Worm (Caenorhabditis elegans) whole organism, L4 larva: ENCODE results near the gene dpy-28.
A peak's percentile ranks its signal among the peaks of the same experiment; 100 is the strongest.

Experiments used
- F37D6.2 ChIP-seq: sonication (generic microtip); optimal IDR thresholded peaks from 2 replicates; lab custom pipeline; 2016; ENCODE audit warnings: mild to moderate bottlenecking, missing genetic modification characterization, missing compliant biosample characterization
- F49E8.2 ChIP-seq: sonication (generic microtip); optimal IDR thresholded peaks from 2 replicates; lab custom pipeline; 2016; ENCODE audit warnings: missing compliant biosample characterization, mild to moderate bottlenecking, missing genetic modification characterization, borderline replicate concordance
- T20F7.1 ChIP-seq: fragments of 200-800 bp; sonication (Bioruptor generic); optimal IDR thresholded peaks from 2 replicates; lab custom pipeline; 2018; ENCODE audit warnings: mild to moderate bottlenecking, missing genetic modification characterization, missing compliant biosample characterization
- Y105C5A.15 ChIP-seq: fragments of 200-800 bp; sonication (Bioruptor generic); IDR thresholded peaks from 2 replicates; pipeline ENCODE4 v1.3.6; 2022; ENCODE audit warnings: missing genetic modification characterization, missing compliant biosample characterization
- Y48G9A.11 ChIP-seq: fragments of 200-800 bp; sonication (Bioruptor generic); IDR thresholded peaks from 2 replicates; pipeline ENCODE4 v1.3.6; 2022; ENCODE audit warnings: missing genetic modification reagents, missing genetic modification characterization, missing compliant biosample characterization
- ZK337.2 ChIP-seq: fragments of 200-800 bp; sonication (Bioruptor generic); IDR thresholded peaks from 2 replicates; pipeline ENCODE4 v1.3.6; 2022; ENCODE audit warnings: missing genetic modification reagents, missing genetic modification characterization, missing compliant biosample characterization
- ama-1 ChIP-seq: fragments of 150-350 bp; optimal IDR thresholded peaks from 2 replicates; lab custom pipeline; 2014; ENCODE audit warnings: inconsistent platforms, mixed read lengths
- ceh-28 ChIP-seq: fragments of 150-350 bp; optimal IDR thresholded peaks from 2 replicates; lab custom pipeline; 2014; ENCODE audit warnings: missing biosample characterization, missing genetic modification reagents, missing genetic modification characterization
- ceh-32 ChIP-seq: sonication (generic microtip); optimal IDR thresholded peaks from 2 replicates; lab custom pipeline; 2016; ENCODE audit warnings: mild to moderate bottlenecking, missing genetic modification characterization, missing compliant biosample characterization; ENCODE audit not compliant: poor library complexity
- ceh-44 ChIP-seq: fragments of 200-800 bp; sonication (Bioruptor generic); IDR thresholded peaks from 2 replicates; pipeline ENCODE4 v1.3.6; 2022; ENCODE audit warnings: missing genetic modification reagents, missing genetic modification characterization, missing compliant biosample characterization
- ceh-82 ChIP-seq: sonication (generic microtip); optimal IDR thresholded peaks from 2 replicates; lab custom pipeline; 2017; ENCODE audit warnings: missing biosample characterization, missing genetic modification characterization
- daf-16 ChIP-seq, 3 experiments: sonication (generic microtip); optimal IDR thresholded peaks; 2 replicates each; lab custom pipeline; 2016 to 2017; ENCODE audit warnings: missing genetic modification characterization in 3 of 3, missing genetic modification reagents in 3 of 3, mild to moderate bottlenecking in 2 of 3, missing compliant biosample characterization in 2 of 3, missing biosample characterization in 1 of 3, moderate library complexity in 1 of 3
- daf-19 ChIP-seq: fragments of 200-800 bp; sonication (Bioruptor generic); conservative IDR thresholded peaks from 2 replicates; pipeline ENCODE4 v1.3.6; 2022; ENCODE audit warnings: missing genetic modification characterization, missing compliant biosample characterization
- dmd-6 ChIP-seq: fragments of 200-800 bp; sonication (Bioruptor generic); IDR thresholded peaks from 2 replicates; pipeline ENCODE4 v1.3.6; 2022; ENCODE audit warnings: missing genetic modification reagents, missing genetic modification characterization, missing compliant biosample characterization
- dmd-9 ChIP-seq: fragments of 200-800 bp; sonication (Bioruptor generic); IDR thresholded peaks from 2 replicates; pipeline ENCODE4 v1.3.6; 2022; ENCODE audit warnings: missing genetic modification reagents, missing genetic modification characterization, missing compliant biosample characterization
- egl-43 ChIP-seq: fragments of 200-800 bp; sonication (Bioruptor generic); IDR thresholded peaks from 2 replicates; pipeline ENCODE4 v1.3.6; 2022; ENCODE audit warnings: missing genetic modification reagents, missing genetic modification characterization, missing compliant biosample characterization
- fos-1 ChIP-seq: fragments of 150-350 bp; optimal IDR thresholded peaks from 2 replicates; lab custom pipeline; 2014; ENCODE audit warnings: missing biosample characterization, missing genetic modification characterization
- gei-8 ChIP-seq: fragments of 200-800 bp; sonication (Bioruptor generic); optimal IDR thresholded peaks from 2 replicates; lab custom pipeline; 2018; ENCODE audit warnings: mild to moderate bottlenecking, missing genetic modification characterization, missing compliant biosample characterization
- hif-1 ChIP-seq, 2 experiments: sonication (generic microtip); optimal IDR thresholded peaks; 2 replicates each; lab custom pipeline; 2016 to 2017; ENCODE audit warnings: missing compliant biosample characterization in 2 of 2, missing genetic modification characterization in 2 of 2, missing genetic modification reagents in 2 of 2, missing genotype in 2 of 2, mild to moderate bottlenecking in 1 of 2
- hlh-11 ChIP-seq: fragments of 200-800 bp; sonication (Bioruptor generic); optimal IDR thresholded peaks from 2 replicates; lab custom pipeline; 2018; ENCODE audit warnings: mild to moderate bottlenecking, missing genetic modification characterization, missing compliant biosample characterization
- hlh-30 ChIP-seq: sonication (generic microtip); optimal IDR thresholded peaks from 2 replicates; lab custom pipeline; 2017; ENCODE audit warnings: antibody characterized with exemption, mild to moderate bottlenecking, missing genetic modification characterization, missing compliant biosample characterization; ENCODE audit not compliant: insufficient read depth
- hmg-1.1 ChIP-seq: fragments of 200-800 bp; sonication (Bioruptor generic); IDR thresholded peaks from 2 replicates; pipeline ENCODE4 v1.3.6; 2022; ENCODE audit warnings: missing genetic modification reagents, missing genetic modification characterization, missing compliant biosample characterization
- lim-7 ChIP-seq: fragments of 200-800 bp; sonication (Bioruptor generic); IDR thresholded peaks from 2 replicates; pipeline ENCODE4 v1.3.6; 2022; ENCODE audit warnings: missing genetic modification characterization, missing compliant biosample characterization
- lin-13 ChIP-seq: fragments of 150-350 bp; optimal IDR thresholded peaks from 2 replicates; lab custom pipeline; 2014; ENCODE audit warnings: missing biosample characterization, missing genetic modification reagents, missing genetic modification characterization
- lir-3 ChIP-seq: sonication (generic microtip); optimal IDR thresholded peaks from 2 replicates; lab custom pipeline; 2016; ENCODE audit warnings: mild to moderate bottlenecking, missing genetic modification characterization, missing compliant biosample characterization
- lsy-2 ChIP-seq, 2 experiments: fragments of 150-350 bp in 1 of 2; sonication (generic microtip) in 1 of 2; optimal IDR thresholded peaks; 2 replicates each; lab custom pipeline; 2014 to 2017; ENCODE audit warnings: missing biosample characterization in 2 of 2, missing genetic modification characterization in 2 of 2
- mdl-1 ChIP-seq, 2 experiments: fragments of 150-350 bp in 1 of 2; sonication (generic microtip) in 1 of 2; optimal IDR thresholded peaks; 2 replicates each; lab custom pipeline; 2014 to 2017; ENCODE audit warnings: missing biosample characterization in 2 of 2, missing genetic modification characterization in 2 of 2
- mdt-29 ChIP-seq: fragments of 200-800 bp; sonication (Bioruptor generic); IDR thresholded peaks from 2 replicates; pipeline ENCODE4 v1.3.6; 2022; ENCODE audit warnings: missing genetic modification reagents, missing genetic modification characterization, missing compliant biosample characterization
- mep-1 ChIP-seq: fragments of 150-350 bp; sonication (generic microtip); optimal IDR thresholded peaks from 3 replicates; lab custom pipeline; 2014; ENCODE audit warnings: missing biosample characterization, missing genetic modification characterization
- mes-2 ChIP-seq: sonication (generic microtip); optimal IDR thresholded peaks from 2 replicates; lab custom pipeline; 2016; ENCODE audit warnings: missing genotype, mild to moderate bottlenecking, missing genetic modification characterization, missing compliant biosample characterization; ENCODE audit not compliant: poor library complexity, severe bottlenecking
- mxl-3 ChIP-seq: fragments of 200-800 bp; sonication (Bioruptor generic); optimal IDR thresholded peaks from 2 replicates; lab custom pipeline; 2018; ENCODE audit warnings: mild to moderate bottlenecking, missing genetic modification characterization, missing compliant biosample characterization
- nhr-10 ChIP-seq: fragments of 150-350 bp; optimal IDR thresholded peaks from 2 replicates; lab custom pipeline; 2014; ENCODE audit warnings: missing biosample characterization, missing genetic modification characterization
- nhr-102 ChIP-seq: sonication (generic microtip); optimal IDR thresholded peaks from 2 replicates; lab custom pipeline; 2016; ENCODE audit warnings: mild to moderate bottlenecking, missing genetic modification characterization, moderate library complexity, missing compliant biosample characterization
- nhr-11 ChIP-seq: fragments of 150-350 bp; optimal IDR thresholded peaks from 2 replicates; lab custom pipeline; 2014; ENCODE audit warnings: missing biosample characterization, missing genetic modification characterization
- nhr-25 ChIP-seq: sonication (generic microtip); optimal IDR thresholded peaks from 2 replicates; lab custom pipeline; 2017; ENCODE audit warnings: missing genetic modification characterization, mild to moderate bottlenecking, missing compliant biosample characterization, antibody characterized with exemption, moderate library complexity, borderline replicate concordance; ENCODE audit not compliant: insufficient read depth
- nhr-28 ChIP-seq: fragments of 150-350 bp; optimal IDR thresholded peaks from 2 replicates; lab custom pipeline; 2014; ENCODE audit warnings: missing biosample characterization, missing genetic modification characterization
- nhr-6 ChIP-seq: fragments of 150-350 bp; optimal IDR thresholded peaks from 2 replicates; lab custom pipeline; 2014; ENCODE audit warnings: missing biosample characterization, missing genetic modification characterization
- php-3 ChIP-seq: fragments of 200-800 bp; sonication (Bioruptor generic); IDR thresholded peaks from 2 replicates; pipeline ENCODE4 v1.3.6; 2022; ENCODE audit warnings: missing genetic modification reagents, missing genetic modification characterization, missing compliant biosample characterization
- pqm-1 ChIP-seq: sonication (generic microtip); optimal IDR thresholded peaks from 2 replicates; lab custom pipeline; 2017; ENCODE audit warnings: missing biosample characterization, missing genetic modification characterization
- rbr-2 ChIP-seq: sonication (generic microtip); optimal IDR thresholded peaks from 2 replicates; lab custom pipeline; 2016; ENCODE audit warnings: missing genotype, missing genetic modification characterization, missing compliant biosample characterization
- skn-1 ChIP-seq: fragments of 150-350 bp; optimal IDR thresholded peaks from 2 replicates; lab custom pipeline; 2014; ENCODE audit warnings: missing biosample characterization, missing genetic modification characterization
- snpc-4 ChIP-seq: fragments of 150-350 bp; optimal IDR thresholded peaks from 2 replicates; lab custom pipeline; 2014; ENCODE audit warnings: missing biosample characterization, missing genetic modification characterization
- spr-3 ChIP-seq: fragments of 200-800 bp; sonication (Bioruptor generic); optimal IDR thresholded peaks from 2 replicates; lab custom pipeline; 2018; ENCODE audit warnings: mild to moderate bottlenecking, missing genetic modification characterization, missing compliant biosample characterization
- tag-97 ChIP-seq: fragments of 200-800 bp; sonication (Bioruptor generic); IDR thresholded peaks from 2 replicates; pipeline ENCODE4 v1.3.6; 2022; ENCODE audit warnings: missing genetic modification characterization, missing compliant biosample characterization
- unc-62 ChIP-seq, 3 experiments: fragments of 150-350 bp in 1 of 3; sonication (generic microtip); optimal IDR thresholded peaks in 2 of 3; peaks in 1 of 3; 1 replicate in 1 of 3; 2 replicates in 2 of 3; lab custom pipeline; 2014 to 2017; ENCODE audit warnings: missing biosample characterization in 3 of 3, missing genetic modification characterization in 3 of 3, missing genetic modification reagents in 3 of 3, missing genotype in 1 of 3
- vab-7 ChIP-seq: fragments of 200-800 bp; sonication (Bioruptor generic); IDR thresholded peaks from 2 replicates; pipeline ENCODE4 v1.3.6; 2022; ENCODE audit warnings: missing genetic modification reagents, missing genetic modification characterization, missing compliant biosample characterization

dpy-28 gene

ce11 chrIII:10746406-10746807 is 16.5 kb upstream of the dpy-28 start (continued):
- TF ChIP-seq php-3 = no peak
- TF ChIP-seq, all 104 proteins: peak for 22

DNA sequence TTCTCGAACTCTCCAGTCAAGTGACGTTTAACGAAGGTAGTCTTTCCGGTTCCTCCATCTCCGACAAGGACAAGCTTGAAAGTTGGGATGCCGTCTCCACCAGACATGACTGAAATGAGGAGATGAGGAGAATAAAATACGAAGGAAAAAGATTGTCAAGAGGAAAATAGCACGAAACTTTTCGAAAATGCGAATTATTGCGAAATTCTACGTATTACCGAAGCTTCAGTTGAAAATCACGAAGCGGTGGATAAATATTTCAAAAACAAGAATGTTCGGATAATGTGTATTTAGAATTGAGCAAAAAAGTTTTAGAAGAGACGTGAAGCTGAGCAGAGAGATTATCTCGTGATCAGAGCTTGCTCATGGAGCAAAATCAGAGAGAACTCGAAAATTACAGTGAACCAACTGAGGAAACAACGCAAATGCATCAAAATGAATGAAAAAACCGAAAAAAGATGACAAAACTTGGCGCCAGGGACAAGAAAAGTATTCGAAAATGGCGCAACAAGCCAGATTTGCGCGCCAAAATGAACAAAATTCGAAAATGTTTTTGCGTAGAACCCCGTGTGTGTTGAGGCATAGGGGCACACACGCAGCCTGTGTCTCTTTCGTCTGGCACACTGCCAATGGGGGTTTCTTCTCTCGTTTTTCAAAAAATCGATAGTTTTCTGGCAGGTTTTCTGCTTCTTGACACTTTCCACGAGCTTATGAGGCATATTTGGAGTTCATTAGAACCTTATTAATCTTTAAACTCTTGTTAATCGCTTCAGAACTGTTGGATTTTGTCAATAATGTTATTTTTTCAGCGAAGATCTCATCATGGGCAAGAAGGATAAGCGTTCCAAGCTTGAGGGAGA is 15.1 kb upstream of the dpy-28 start, which contains the start of the genes ran-1 and dkc-1:
Gene ran-1, minus strand, starts transcription at position 109 of the 860 bp plus-strand sequence.
Gene dkc-1, plus strand, starts transcription at position 810 of the 860 bp plus-strand sequence.
- TF ChIP-seq gei-8 (GFP tag; lab: Kevin White, UChicago) (no peak), lim-7 (GFP tag; lab: Robert Waterston, UW) (no peak), ceh-44 (GFP tag; lab: Robert Waterston, UW) (0 out of 2 replicates have a peak, but pooled peaks have one; percentile 49), egl-43 (no peak), nhr-102 (peak; percentile 12), lin-13 (GFP tag; lab: Kevin White, UChicago) (peak; percentile 87), lir-3 (tag; lab: Kevin White, UChicago) (no peak), snpc-4 (tag; lab: Kevin White, UChicago) (no peak), ZK337.2 (no peak), ceh-82 (tag; lab: Kevin White, UChicago) (no peak), mep-1 (peak; percentile 79), pqm-1 (tag; lab: Kevin White, UChicago) (no peak), nhr-28 (tag; lab: Kevin White, UChicago) (peak; percentile 54), nhr-10 (no peak), F37D6.2 (tag; lab: Kevin White, UChicago) (peak; percentile 15), mes-2 (peak; percentile 84), hmg-1.1 (peak; percentile 79), ceh-32 (tag; lab: Kevin White, UChicago) (no peak), vab-7 (peak; percentile 68), mdl-1 (tag; optimal IDR thresholded peaks at IDR 0.05; lab: Kevin White, UChicago) (peak in 1 of 2 experiments; percentile 45), fos-1 (tag; lab: Kevin White, UChicago) (no peak), rbr-2 (tag; lab: Kevin White, UChicago) (peak; percentile 73), mxl-3 (GFP tag; lab: Kevin White, UChicago) (peak; percentile 9), nhr-11 (tag; lab: Kevin White, UChicago) (peak; percentile 68), tag-97 (GFP tag; lab: Robert Waterston, UW) (no peak), ceh-28 (tag; lab: Kevin White, UChicago) (peak; percentile 48), ama-1 (peak; percentile 27), hlh-30 (tag; lab: Kevin White, UChicago) (peak; percentile 66), hlh-11 (peak; percentile 58), unc-62 (GFP tag; optimal IDR thresholded peaks at IDR 0.05 in 1 of 2; lab: Kevin White, UChicago) (peak in 1 of 2 experiments; percentile 65), unc-62 (tag; optimal IDR thresholded peaks at IDR 0.05; lab: Kevin White, UChicago) (no peak), lsy-2 (tag; optimal IDR thresholded peaks at IDR 0.05; lab: Kevin White, UChicago) (peak in 1 of 2 experiments; percentile 85), Y48G9A.11 (GFP tag; lab: Robert Waterston, UW) (peak; percentile 67), skn-1 (tag; lab: Kevin White, UChicago) (no peak), Y105C5A.15 (GFP tag; lab: Robert Waterston, UW) (no peak), daf-19 (no peak), dmd-6 (peak; percentile 58), hif-1 (tag; optimal IDR thresholded peaks at IDR 0.05; lab: Kevin White, UChicago) (peak in 1 of 2 experiments; percentile 54), nhr-25 (tag; lab: Kevin White, UChicago) (peak; percentile 13), T20F7.1 (no peak), mdt-29 (GFP tag; lab: Robert Waterston, UW) (no peak), dmd-9 (GFP tag; lab: Robert Waterston, UW) (peak; percentile 59; the same call in 1 of the 2 replicates), F49E8.2 (tag; lab: Kevin White, UChicago) (peak; percentile 44), nhr-6 (peak; percentile 33), spr-3 (GFP tag; lab: Kevin White, UChicago) (no peak), daf-16 (GFP tag; optimal IDR thresholded peaks at IDR 0.05; lab: Kevin White, UChicago) (no peak), daf-16 (tag; optimal IDR thresholded peaks at IDR 0.05; lab: Kevin White, UChicago) (peak; percentile 46)
